Fruit fly (Drosophila melanogaster): ENCODE results near the gene Ir76b.

Ir76b gene

DNA sequence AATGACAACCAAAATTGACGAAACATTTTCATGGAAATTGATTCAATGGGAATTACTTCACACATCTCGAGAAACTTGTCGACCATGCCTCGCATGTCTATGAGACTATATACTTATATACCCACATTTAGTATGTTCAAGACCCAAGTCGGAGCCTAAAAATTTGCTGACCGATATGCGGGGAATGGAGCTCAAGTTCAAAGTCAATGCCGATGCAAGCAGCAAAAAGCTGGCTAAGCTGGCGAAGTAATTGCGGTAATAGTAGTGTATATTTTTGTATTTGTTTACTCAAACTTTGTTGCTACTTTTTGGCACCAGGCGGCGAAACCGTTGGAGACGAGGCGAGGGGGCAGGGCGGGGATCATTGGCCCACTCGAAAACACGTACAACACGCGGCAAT, 11.7 kb upstream of the Ir76b start:
- TF ChIP-seq h (GFP tag; optimal IDR thresholded peaks at IDR 0.05), result peak; percentile 32
- TF ChIP-seq sv (GFP tag; optimal IDR thresholded peaks at IDR 0.05), result no peak

DNA sequence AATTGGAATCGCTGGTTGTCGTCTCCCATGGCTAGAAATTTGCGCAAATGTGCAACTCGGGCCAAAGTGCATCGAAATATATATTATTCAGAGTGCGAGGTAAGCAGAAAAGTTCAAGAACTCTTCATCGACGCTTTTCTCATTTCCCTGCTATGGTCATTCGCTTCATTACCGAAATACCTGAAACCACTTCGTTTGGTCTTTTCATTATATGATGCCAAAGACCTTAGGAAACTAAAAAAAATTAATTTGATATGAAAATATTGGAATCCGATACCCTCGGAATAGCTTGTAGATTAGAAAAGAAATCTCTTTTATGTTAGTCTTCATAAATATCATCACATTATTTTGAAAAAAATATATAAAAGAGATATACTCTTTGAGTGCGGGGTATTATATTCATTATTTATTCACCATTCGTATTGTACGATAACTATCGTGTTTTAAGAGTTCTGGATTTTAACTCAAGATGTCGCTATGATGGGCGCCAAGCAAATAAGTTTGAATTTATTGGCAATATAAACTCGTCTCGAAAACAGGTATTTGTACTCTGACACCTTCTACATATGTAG, 1.5 kb upstream of the Ir76b start, which contains the start of gene CG14187:
TSS of gene CG14187 (minus strand) at position 51 of the 572 bp plus-strand sequence.
- no peak for TF ChIP-seq dsf (GFP tag; optimal IDR thresholded peaks at IDR 0.05; ENCODE audit: borderline replicate concordance)
- TF ChIP-seq tai (GFP tag; optimal IDR thresholded peaks at IDR 0.05), result no peak
- TF ChIP-seq Jra (GFP tag; optimal IDR thresholded peaks at IDR 0.05), result no peak
- no peak for TF ChIP-seq CG9705 (GFP tag; optimal IDR thresholded peaks at IDR 0.05)
- TF ChIP-seq lola (GFP tag; optimal IDR thresholded peaks at IDR 0.05), result no peak

DNA sequence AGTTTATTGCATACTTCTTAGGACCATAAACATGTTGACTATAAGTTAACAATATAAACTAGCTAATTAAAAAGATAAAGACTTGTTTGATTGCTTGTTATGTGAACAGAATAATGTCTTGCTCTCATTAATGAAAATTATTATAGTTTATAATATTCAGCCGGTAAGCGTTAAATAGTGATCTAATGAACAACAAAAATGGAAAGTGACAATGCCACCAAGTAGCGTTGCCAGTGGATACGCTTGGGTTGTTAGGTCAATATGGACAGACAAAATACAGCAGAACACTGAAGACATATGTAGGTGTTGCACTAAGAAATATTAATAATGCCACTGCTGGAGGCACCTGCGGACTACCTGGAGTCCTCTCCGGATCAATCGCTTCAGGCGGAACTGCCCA, 5.5 kb downstream of the Ir76b start, which contains the start of gene CG14185:
TSS of gene CG14185 (plus strand) at position 301 of the 400 bp plus-strand sequence.
- no peak for TF ChIP-seq sage (GFP tag; optimal IDR thresholded peaks at IDR 0.05)
- no peak for TF ChIP-seq Mio (GFP tag; optimal IDR thresholded peaks at IDR 0.05)
- TF ChIP-seq woc (GFP tag; optimal IDR thresholded peaks at IDR 0.05), result no peak
- no peak for TF ChIP-seq Abd-B (GFP tag; optimal IDR thresholded peaks at IDR 0.05)

DNA sequence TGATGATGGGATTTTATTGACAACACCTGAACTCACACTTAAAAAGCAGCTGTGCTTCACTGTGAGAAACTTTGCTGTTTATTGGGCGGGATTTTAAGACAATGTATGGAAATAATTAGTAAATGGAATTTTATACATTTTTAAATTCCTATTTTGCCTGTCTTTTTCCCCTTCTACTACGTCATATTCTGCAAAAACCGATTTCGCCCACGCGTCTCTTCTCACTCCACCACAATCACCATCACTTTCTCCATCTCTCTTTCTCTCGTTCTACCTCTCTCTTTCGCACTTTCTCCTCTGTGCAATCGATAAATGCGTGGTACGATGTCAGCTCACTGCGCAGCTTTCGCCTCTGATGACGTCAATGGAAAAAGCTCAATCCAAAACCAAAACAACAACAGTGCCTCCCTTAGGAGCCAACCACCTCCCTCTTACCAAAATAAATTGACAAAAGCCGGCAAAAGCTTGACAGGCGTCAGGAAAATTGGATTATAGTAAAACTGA, 6.7 kb downstream of the Ir76b start:
- TF ChIP-seq pan (optimal IDR thresholded peaks at IDR 0.05), result no peak
- no peak for TF ChIP-seq fru (GFP tag; optimal IDR thresholded peaks at IDR 0.05)
- no peak for TF ChIP-seq lola (GFP tag; optimal IDR thresholded peaks at IDR 0.05)
- no peak for TF ChIP-seq Hnf4 (GFP tag; optimal IDR thresholded peaks at IDR 0.05)
- no peak for TF ChIP-seq sv (GFP tag; optimal IDR thresholded peaks at IDR 0.05)
- TF ChIP-seq ey (GFP tag; optimal IDR thresholded peaks at IDR 0.05), result no peak
- TF ChIP-seq rgr (GFP tag; optimal IDR thresholded peaks at IDR 0.05), result no peak
- TF ChIP-seq HLH106 (tag; optimal IDR thresholded peaks at IDR 0.05), result no peak
- no peak for TF ChIP-seq GATAd (GFP tag; optimal IDR thresholded peaks at IDR 0.05)
- TF ChIP-seq Sp1 (GFP tag; optimal IDR thresholded peaks at IDR 0.05), result no peak
- TF ChIP-seq dmrt93B (GFP tag; optimal IDR thresholded peaks at IDR 0.05), result no peak
- no peak for TF ChIP-seq Jra (GFP tag; optimal IDR thresholded peaks at IDR 0.05)
- TF ChIP-seq Dif (GFP tag; optimal IDR thresholded peaks at IDR 0.05; ENCODE audit: partially characterized antibody), result no peak
- TF ChIP-seq h (GFP tag; optimal IDR thresholded peaks at IDR 0.05), result no peak
- no peak for TF ChIP-seq dsf (GFP tag; optimal IDR thresholded peaks at IDR 0.05; ENCODE audit: borderline replicate concordance)
- TF ChIP-seq woc (GFP tag; optimal IDR thresholded peaks at IDR 0.05), result no peak
- no peak for TF ChIP-seq Myc (optimal IDR thresholded peaks at IDR 0.05)

- no peak for TF ChIP-seq Hnf4 (GFP tag; optimal IDR thresholded peaks at IDR 0.05)
- TF ChIP-seq Dfd (GFP tag; optimal IDR thresholded peaks at IDR 0.05), result no peak
- no peak for TF ChIP-seq rgr (GFP tag; optimal IDR thresholded peaks at IDR 0.05)
- peak; percentile 39 for TF ChIP-seq Myc (optimal IDR thresholded peaks at IDR 0.05)
- no peak for TF ChIP-seq Dif (GFP tag; optimal IDR thresholded peaks at IDR 0.05; ENCODE audit: partially characterized antibody)
- TF ChIP-seq ey (GFP tag; optimal IDR thresholded peaks at IDR 0.05), result no peak
These were observed 7.4 kb downstream of the Ir76b start, which contains the start of gene CG14186 for dm6 chr3L:20103777-20104542. Gene CG14186 (minus strand): TSS chr3L:20103827.

- no peak for TF ChIP-seq Hr78 (GFP tag; optimal IDR thresholded peaks at IDR 0.05)
- no peak for TF ChIP-seq CrebA (GFP tag; optimal IDR thresholded peaks at IDR 0.05; ENCODE audit: borderline replicate concordance)
- peak; percentile 7 for TF ChIP-seq Vsx2 (GFP tag; optimal IDR thresholded peaks at IDR 0.05; ENCODE audit: partially characterized antibody)
These were observed 14.0 kb downstream of the Ir76b start for dm6 chr3L:20097312-20097711.

- TF ChIP-seq Jra (GFP tag; optimal IDR thresholded peaks at IDR 0.05), result no peak
- no peak for TF ChIP-seq CrebA (GFP tag; optimal IDR thresholded peaks at IDR 0.05; ENCODE audit: borderline replicate concordance)
These were observed 22.5 kb downstream of the Ir76b start, which contains the start of gene sNPF-R for dm6 chr3L:20088755-20089334. Gene sNPF-R (minus strand): TSS chr3L:20089007.

Measured in whole organism, wandering third instar larva.